Worm (Caenorhabditis elegans) whole organism, L4/young adult: ENCODE results near the gene D2096.13.

Experiments used
- W03F9.2 ChIP-seq: fragments of 150-350 bp; optimal IDR thresholded peaks from 2 replicates; lab custom pipeline; 2014; ENCODE audit warnings: missing biosample characterization, missing genetic modification characterization
- dao-5 ChIP-seq: sonication (generic microtip); optimal IDR thresholded peaks from 2 replicates; lab custom pipeline; 2016; ENCODE audit warnings: missing genotype, missing genetic modification characterization, moderate library complexity, missing compliant biosample characterization
- him-1 ChIP-seq: sonication (generic microtip); optimal IDR thresholded peaks from 2 replicates; lab custom pipeline; 2016; ENCODE audit warnings: missing genotype, missing genetic modification reagents, missing genetic modification characterization, missing compliant biosample characterization

ce11 chrIV:8376923-8377322 is 18.5 kb upstream of the D2096.13 start:
- no peak for TF ChIP-seq dao-5
- no peak for TF ChIP-seq him-1 (tag; lab: Kevin White, UChicago)
- TF ChIP-seq W03F9.2 (tag; lab: Kevin White, UChicago), result no peak
